Worm (Caenorhabditis elegans): Measurements from ENCODE around the gene ZC155.4.

ce11 chrIII:5234312-5234711, 19.0 kb upstream of the ZC155.4 start, which contains the start of gene mrps-26:
- TF ChIP-seq R02D3.7 (tag; optimal IDR thresholded peaks at IDR 0.05) (no peak), crh-2 (tag; optimal IDR thresholded peaks at IDR 0.05) (no peak), ama-1 (optimal IDR thresholded peaks at IDR 0.05) (no peak), unc-39 (tag; optimal IDR thresholded peaks at IDR 0.05) (no peak), lin-39 (tag; optimal IDR thresholded peaks at IDR 0.05) (no peak), ztf-4 (tag; optimal IDR thresholded peaks at IDR 0.05) (no peak), unc-62 (GFP tag; optimal IDR thresholded peaks at IDR 0.05) (no peak), nhr-23 (tag; optimal IDR thresholded peaks at IDR 0.05) (no peak), dmd-4 (tag; optimal IDR thresholded peaks at IDR 0.05) (no peak), nhr-77 (tag; optimal IDR thresholded peaks at IDR 0.05) (no peak), lin-13 (GFP tag; optimal IDR thresholded peaks at IDR 0.05) (no peak)
